5 worm cellular contexts compared by ENCODE assay signal in the genomic region with DNA sequence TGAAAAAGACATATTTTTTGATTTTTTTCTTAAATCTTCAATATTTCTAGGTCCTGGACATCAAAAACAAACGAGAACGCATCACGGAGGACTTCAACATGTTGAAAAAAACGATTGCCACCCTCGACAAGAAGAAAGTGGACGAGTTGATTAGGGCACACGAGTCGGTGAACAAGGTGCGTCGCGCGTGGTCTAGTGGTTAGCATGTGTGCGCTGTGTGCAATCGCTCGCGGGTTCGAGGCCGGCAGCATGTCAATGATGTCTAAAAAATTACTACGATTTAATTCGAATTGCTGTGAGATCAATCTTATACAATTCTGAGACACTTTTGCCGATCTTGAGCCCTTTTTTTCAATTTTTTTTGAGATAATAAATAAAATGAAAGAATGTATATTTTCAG.
TF ChIP-seq lines count a peak whose summit lies in the region.

No protein-coding gene starts in this region.

TF ChIP-seq in whole organism, L1 larva, 84 proteins besides CTCF, POLR2A, EP300 and RAD21 (continues in another document):
- TF ChIP-seq nhr-85 (tag; lab: Kevin White, UChicago) (peak; percentile 82), elt-3 (tag; optimal IDR thresholded peaks at IDR 0.05; lab: Kevin White, UChicago) (peak in 4 of 6 experiments; percentile 55 to 83 (median 64)), alr-1 (tag; optimal IDR thresholded peaks at IDR 0.05; lab: Kevin White, UChicago; ENCODE audit: borderline replicate concordance) (no peak), efl-3 (GFP tag; optimal IDR thresholded peaks at IDR 0.05; lab: Kevin White, UChicago) (no peak), aly-2 (tag; optimal IDR thresholded peaks at IDR 0.05; lab: Kevin White, UChicago) (peak; percentile 80), mdl-1 (tag; optimal IDR thresholded peaks at IDR 0.05; lab: Kevin White, UChicago) (peak; percentile 9 to 86), nhr-11 (tag; optimal IDR thresholded peaks at IDR 0.05; lab: Kevin White, UChicago) (no peak), nhr-76 (tag; optimal IDR thresholded peaks at IDR 0.05; lab: Kevin White, UChicago) (peak; percentile 20), fkh-8 (tag; optimal IDR thresholded peaks at IDR 0.05; lab: Kevin White, UChicago) (peak; percentile 82), nhr-19 (GFP tag; conservative IDR thresholded peaks at IDR 0.05; lab: Robert Waterston, UW) (peak; percentile 85), nhr-47 (tag; optimal IDR thresholded peaks at IDR 0.05; lab: Kevin White, UChicago) (peak; percentile 90), dpl-1 (GFP tag; optimal IDR thresholded peaks at IDR 0.05; lab: Kevin White, UChicago) (peak; percentile 58 to 70 (median 69)), nhr-12 (tag; optimal IDR thresholded peaks at IDR 0.05; lab: Kevin White, UChicago) (no peak), fkh-4 (tag; optimal IDR thresholded peaks at IDR 0.05; lab: Kevin White, UChicago; ENCODE audit: borderline replicate concordance) (peak; percentile 39), pqm-1 (tag; optimal IDR thresholded peaks at IDR 0.05; lab: Kevin White, UChicago) (no peak), tbx-2 (tag; optimal IDR thresholded peaks at IDR 0.05; lab: Kevin White, UChicago) (peak; percentile 84), ztf-11 (tag; optimal IDR thresholded peaks at IDR 0.05; lab: Kevin White, UChicago) (peak in 1 of 2 experiments; percentile 19)

TF ChIP-seq in whole organism, L3 larva, 47 proteins besides CTCF, POLR2A, EP300 and RAD21 (continues in another document):
- TF ChIP-seq elt-3 (tag; optimal IDR thresholded peaks at IDR 0.05; lab: Kevin White, UChicago), result peak in 1 of 3 experiments; percentile 81
- TF ChIP-seq nhr-237 (tag; optimal IDR thresholded peaks at IDR 0.05; lab: Kevin White, UChicago), result no peak
- no peak for TF ChIP-seq fkh-2 (tag; optimal IDR thresholded peaks at IDR 0.05; lab: Kevin White, UChicago)
- TF ChIP-seq pqm-1 (tag; optimal IDR thresholded peaks at IDR 0.05; lab: Kevin White, UChicago), result peak; percentile 36
- TF ChIP-seq nhr-25 (tag; optimal IDR thresholded peaks at IDR 0.05; lab: Kevin White, UChicago), result peak; percentile 71
- peak; percentile 52 for TF ChIP-seq ama-1 (optimal IDR thresholded peaks at IDR 0.05; lab: Kevin White, UChicago)
- peak; percentile 58 for TF ChIP-seq elt-2 (tag; optimal IDR thresholded peaks at IDR 0.05; lab: Kevin White, UChicago)
- TF ChIP-seq nhr-77 (tag; optimal IDR thresholded peaks at IDR 0.05; lab: Kevin White, UChicago), result peak; percentile 77
- TF ChIP-seq R02D3.7 (tag; optimal IDR thresholded peaks at IDR 0.05; lab: Kevin White, UChicago), result peak; percentile 43
- no peak for TF ChIP-seq unc-39 (tag; optimal IDR thresholded peaks at IDR 0.05; lab: Kevin White, UChicago)
- TF ChIP-seq jun-1 (tag; optimal IDR thresholded peaks at IDR 0.05; lab: Kevin White, UChicago), result peak; percentile 72
- peak; percentile 45 for TF ChIP-seq lin-15B (tag; optimal IDR thresholded peaks at IDR 0.05; lab: Kevin White, UChicago)
- TF ChIP-seq ceh-82 (tag; optimal IDR thresholded peaks at IDR 0.05; lab: Kevin White, UChicago), result no peak
- TF ChIP-seq skn-1 (tag; optimal IDR thresholded peaks at IDR 0.05; lab: Kevin White, UChicago), result peak; percentile 12
- no peak for TF ChIP-seq ceh-28 (tag; optimal IDR thresholded peaks at IDR 0.05; lab: Kevin White, UChicago)
- TF ChIP-seq nhr-76 (tag; optimal IDR thresholded peaks at IDR 0.05; lab: Kevin White, UChicago), result no peak
- TF ChIP-seq lsy-12 (tag; optimal IDR thresholded peaks at IDR 0.05; lab: Kevin White, UChicago), result peak; percentile 74
- TF ChIP-seq nhr-43 (tag; optimal IDR thresholded peaks at IDR 0.05; lab: Kevin White, UChicago; ENCODE audit: poor library complexity, severe bottlenecking), result peak; percentile 83

TF ChIP-seq in whole organism, early embryonic, 17 proteins besides CTCF, POLR2A, EP300 and RAD21:
- peak; percentile 94 for TF ChIP-seq tbx-11 (GFP tag; IDR thresholded peaks at IDR 0.05; lab: Robert Waterston, UW)
- TF ChIP-seq aly-1 (tag; optimal IDR thresholded peaks at IDR 0.05; lab: Kevin White, UChicago), result peak; percentile 96
- TF ChIP-seq tbx-37 (GFP tag; conservative IDR thresholded peaks at IDR 0.05; lab: Robert Waterston, UW), result peak; percentile 93
- TF ChIP-seq flt-1 (GFP tag; IDR thresholded peaks at IDR 0.05; lab: Robert Waterston, UW), result peak; percentile 96
- TF ChIP-seq sea-1 (GFP tag; conservative IDR thresholded peaks at IDR 0.05; lab: Robert Waterston, UW), result peak; percentile 92
- peak; percentile 94 for TF ChIP-seq tra-4 (tag; optimal IDR thresholded peaks at IDR 0.05; lab: Kevin White, UChicago)
- peak; percentile 89 for TF ChIP-seq B0310.2 (tag; optimal IDR thresholded peaks at IDR 0.05; lab: Kevin White, UChicago)
- peak; percentile 99 for TF ChIP-seq hmg-4 (GFP tag; optimal IDR thresholded peaks at IDR 0.05; lab: Kevin White, UChicago)
- TF ChIP-seq hmbx-1 (tag; optimal IDR thresholded peaks at IDR 0.05; lab: Kevin White, UChicago), result peak; percentile 92
- TF ChIP-seq scrt-1 (GFP tag; IDR thresholded peaks at IDR 0.05; lab: Robert Waterston, UW), result peak; percentile 98
- TF ChIP-seq ceh-36 (tag; optimal IDR thresholded peaks at IDR 0.05; lab: Kevin White, UChicago), result peak; percentile 96
- TF ChIP-seq F13C5.2 (tag; optimal IDR thresholded peaks at IDR 0.05; lab: Kevin White, UChicago), result peak; percentile 97
- peak; percentile 96 for TF ChIP-seq ceh-13 (GFP tag; optimal IDR thresholded peaks at IDR 0.05; lab: Kevin White, UChicago)
- peak; percentile 96 for TF ChIP-seq pes-1 (GFP tag; IDR thresholded peaks at IDR 0.05; lab: Robert Waterston, UW)
- peak; percentile 91 for TF ChIP-seq hnd-1 (tag; optimal IDR thresholded peaks at IDR 0.05; lab: Kevin White, UChicago)
- TF ChIP-seq ama-1 (optimal IDR thresholded peaks at IDR 0.05; lab: Kevin White, UChicago), result peak; percentile 89
- TF ChIP-seq ets-7 (tag; optimal IDR thresholded peaks at IDR 0.05; lab: Kevin White, UChicago), result peak; percentile 83

TF ChIP-seq in whole organism, midembryonic, 9 proteins besides CTCF, POLR2A, EP300 and RAD21:
- TF ChIP-seq klf-2 (GFP tag; conservative IDR thresholded peaks at IDR 0.05; lab: Robert Waterston, UW) (peak; percentile 89), tab-1 (GFP tag; IDR thresholded peaks at IDR 0.05; lab: Robert Waterston, UW) (peak; percentile 95), flt-1 (GFP tag; IDR thresholded peaks at IDR 0.05; lab: Robert Waterston, UW) (peak; percentile 97), ref-1 (GFP tag; conservative IDR thresholded peaks at IDR 0.05; lab: Robert Waterston, UW) (peak; percentile 98), med-1 (GFP tag; optimal IDR thresholded peaks at IDR 0.05; lab: Kevin White, UChicago; ENCODE audit: insufficient read depth) (peak; percentile 69), T22C8.4 (GFP tag; IDR thresholded peaks at IDR 0.05; lab: Robert Waterston, UW) (peak; percentile 93), ztf-29 (GFP tag; IDR thresholded peaks at IDR 0.05; lab: Robert Waterston, UW) (peak; percentile 87), cog-1 (tag; optimal IDR thresholded peaks at IDR 0.05; lab: Kevin White, UChicago) (peak; percentile 92), ztf-23 (GFP tag; IDR thresholded peaks at IDR 0.05; lab: Robert Waterston, UW) (peak; percentile 92)

TF ChIP-seq in whole organism, young adult, 124 proteins besides CTCF, POLR2A, EP300 and RAD21 (continues in another document):
- TF ChIP-seq ztf-18 (tag; optimal IDR thresholded peaks at IDR 0.05; lab: Kevin White, UChicago), result peak; percentile 79
- peak; percentile 82 for TF ChIP-seq mxl-1 (tag; optimal IDR thresholded peaks at IDR 0.05; lab: Kevin White, UChicago)
- TF ChIP-seq let-607 (tag; optimal IDR thresholded peaks at IDR 0.05; lab: Kevin White, UChicago), result peak; percentile 13 to 61
- 0 out of 2 replicates have a peak, but pooled peaks have one; percentile 60 for TF ChIP-seq ztf-6 (GFP tag; IDR thresholded peaks at IDR 0.05; lab: Robert Waterston, UW)
- peak; percentile 79 for TF ChIP-seq ztf-26 (tag; optimal IDR thresholded peaks at IDR 0.05; lab: Kevin White, UChicago)
- peak; percentile 83 for TF ChIP-seq ekl-4 (GFP tag; IDR thresholded peaks at IDR 0.05; lab: Robert Waterston, UW)
- 0 out of 2 replicates have a peak, but pooled peaks have one; percentile 36 for TF ChIP-seq bed-2 (GFP tag; IDR thresholded peaks at IDR 0.05; lab: Robert Waterston, UW)
- TF ChIP-seq ets-4 (GFP tag; optimal IDR thresholded peaks at IDR 0.05; lab: Kevin White, UChicago), result peak; percentile 44
- no peak for TF ChIP-seq F55B11.4 (tag; optimal IDR thresholded peaks at IDR 0.05; lab: Kevin White, UChicago; ENCODE audit: borderline replicate concordance, insufficient read depth)
- no peak for TF ChIP-seq hlh-26 (GFP tag; conservative IDR thresholded peaks at IDR 0.05; lab: Robert Waterston, UW)
- peak; percentile 94 for TF ChIP-seq die-1 (tag; optimal IDR thresholded peaks at IDR 0.05; lab: Kevin White, UChicago)
- TF ChIP-seq sptf-2 (GFP tag; optimal IDR thresholded peaks at IDR 0.05; lab: Kevin White, UChicago), result peak; percentile 24
- TF ChIP-seq tbp1 (GFP tag; optimal IDR thresholded peaks at IDR 0.05; lab: Kevin White, UChicago), result peak; percentile 99
- TF ChIP-seq ccch-3 (GFP tag; optimal IDR thresholded peaks at IDR 0.05; lab: Kevin White, UChicago), result no peak
- TF ChIP-seq mel-28 (tag; optimal IDR thresholded peaks at IDR 0.05; lab: Kevin White, UChicago; ENCODE audit: borderline replicate concordance), result peak; percentile 61
- peak; percentile 87 for TF ChIP-seq rpc-1 (optimal IDR thresholded peaks at IDR 0.05; lab: Kevin White, UChicago)
- peak; percentile 87 for TF ChIP-seq rpc-1 (tag; optimal IDR thresholded peaks at IDR 0.05; lab: Kevin White, UChicago)
- peak; percentile 79 for TF ChIP-seq ceh-100 (GFP tag; IDR thresholded peaks at IDR 0.05; lab: Robert Waterston, UW)
- TF ChIP-seq ama-1 (optimal IDR thresholded peaks at IDR 0.05; lab: Kevin White, UChicago), result no peak
- TF ChIP-seq ama-1 (GFP tag; optimal IDR thresholded peaks at IDR 0.05; lab: Kevin White, UChicago), result peak; percentile 62 to 67
- TF ChIP-seq hmg-20 (GFP tag; IDR thresholded peaks at IDR 0.05; lab: Robert Waterston, UW), result peak; percentile 70; the same call in 1 of the 2 replicates
- TF ChIP-seq hrde-1 (tag; optimal IDR thresholded peaks at IDR 0.05; lab: Kevin White, UChicago; ENCODE audit: borderline replicate concordance), result peak; percentile 81
- peak; percentile 38 for TF ChIP-seq tbx-9 (tag; optimal IDR thresholded peaks at IDR 0.05; lab: Kevin White, UChicago; ENCODE audit: borderline replicate concordance)
- TF ChIP-seq ZK185.1 (tag; optimal IDR thresholded peaks at IDR 0.05; lab: Kevin White, UChicago; ENCODE audit: poor library complexity, severe bottlenecking), result peak; percentile 91
- TF ChIP-seq fkh-3 (tag; optimal IDR thresholded peaks at IDR 0.05; lab: Kevin White, UChicago), result peak; percentile 75
- no peak for TF ChIP-seq F10E7.11 (tag; optimal IDR thresholded peaks at IDR 0.05; lab: Kevin White, UChicago)
- TF ChIP-seq athp-1 (tag; optimal IDR thresholded peaks at IDR 0.05; lab: Kevin White, UChicago), result peak; percentile 92
- peak; percentile 43 for TF ChIP-seq D2030.7 (GFP tag; IDR thresholded peaks at IDR 0.05; lab: Robert Waterston, UW)
- TF ChIP-seq hsf-1 (GFP tag; IDR thresholded peaks at IDR 0.05; lab: Robert Waterston, UW), result 0 out of 2 replicates have a peak, but pooled peaks have one; percentile 25
- TF ChIP-seq F33H1.4 (GFP tag; IDR thresholded peaks at IDR 0.05; lab: Robert Waterston, UW), result peak; percentile 63

Comparison
In these comparisons a context has a peak if more than half of its experiments do, and no peak if none do; other contexts are left out.
1. Of the 8 proteins assayed by ChIP-seq in both whole organism, young adult and whole organism, L1 larva: peak only in whole organism, young adult: ama-1; only in whole organism, L1 larva: dpl-1; in both: efl-1, nhr-90, snpc-4 and unc-130; in neither: 1; mixed calls (peak in some experiments, not most) for 1.